Fruit fly (Drosophila melanogaster): Measurements from ENCODE around the gene Prosbeta6.

Gene Prosbeta6

dm6 chr3L:16638639-16639388 is 28.6 kb upstream of the Prosbeta6 start:
- TF ChIP-seq CTCF (optimal IDR thresholded peaks at IDR 0.05), result no peak
- TF ChIP-seq CG8478 (optimal IDR thresholded peaks at IDR 0.05), result no peak

dm6 chr3L:16635566-16636210 is 25.5 kb upstream of the Prosbeta6 start:
- no peak for TF ChIP-seq CTCF (optimal IDR thresholded peaks at IDR 0.05)
- no peak for TF ChIP-seq CG8478 (optimal IDR thresholded peaks at IDR 0.05)

- TF ChIP-seq CTCF (optimal IDR thresholded peaks at IDR 0.05) (no peak), CG8478 (optimal IDR thresholded peaks at IDR 0.05) (no peak)
Observed at dm6 chr3L:16634529-16634928, 24.3 kb upstream of the Prosbeta6 start.

- TF ChIP-seq CTCF (optimal IDR thresholded peaks at IDR 0.05), result no peak
- TF ChIP-seq CG8478 (optimal IDR thresholded peaks at IDR 0.05), result no peak
Observed at dm6 chr3L:16634091-16634490, 23.9 kb upstream of the Prosbeta6 start.

- TF ChIP-seq CTCF (optimal IDR thresholded peaks at IDR 0.05) (peak; percentile 70 to 73), CG8478 (optimal IDR thresholded peaks at IDR 0.05) (no peak)
Observed at dm6 chr3L:16631844-16632537, 21.8 kb upstream of the Prosbeta6 start.

- TF ChIP-seq CTCF (optimal IDR thresholded peaks at IDR 0.05) (no peak), CG8478 (optimal IDR thresholded peaks at IDR 0.05) (no peak)
Observed at dm6 chr3L:16629793-16630192, 19.6 kb upstream of the Prosbeta6 start.

dm6 chr3L:16626199-16626598 is 16.0 kb upstream of the Prosbeta6 start:
- TF ChIP-seq CG8478 (optimal IDR thresholded peaks at IDR 0.05) (no peak), CTCF (optimal IDR thresholded peaks at IDR 0.05) (no peak)

dm6 chr3L:16615132-16615709 is 5.0 kb upstream of the Prosbeta6 start, which contains the start of gene Mo25:
Mo25 (minus strand) TSS chr3L:16615472.
- TF ChIP-seq CTCF (optimal IDR thresholded peaks at IDR 0.05) (no peak), CG8478 (optimal IDR thresholded peaks at IDR 0.05) (no peak)

- TF ChIP-seq CG8478 (optimal IDR thresholded peaks at IDR 0.05), result no peak
- TF ChIP-seq CTCF (optimal IDR thresholded peaks at IDR 0.05), result no peak
Observed at dm6 chr3L:16612972-16613371, 2.8 kb upstream of the Prosbeta6 start.

dm6 chr3L:16612152-16612551 is 1.9 kb upstream of the Prosbeta6 start, which contains the start of gene CG4101:
CG4101 (plus strand) TSS chr3L:16612486.
- TF ChIP-seq CTCF (optimal IDR thresholded peaks at IDR 0.05), result no peak
- no peak for TF ChIP-seq CG8478 (optimal IDR thresholded peaks at IDR 0.05)

dm6 chr3L:16609120-16609519 is 1.1 kb downstream of the Prosbeta6 start, which contains the start of gene CG4098:
CG4098 (minus strand) TSS chr3L:16609347.
- TF ChIP-seq CTCF (optimal IDR thresholded peaks at IDR 0.05) (no peak), CG8478 (optimal IDR thresholded peaks at IDR 0.05) (no peak)

dm6 chr3L:16602736-16603144 is 7.5 kb downstream of the Prosbeta6 start, which contains the start of gene Arts:
Arts (plus strand) TSS chr3L:16602851.
- no peak for TF ChIP-seq CG8478 (optimal IDR thresholded peaks at IDR 0.05)
- TF ChIP-seq CTCF (optimal IDR thresholded peaks at IDR 0.05), result no peak

- TF ChIP-seq CTCF (optimal IDR thresholded peaks at IDR 0.05) (no peak), CG8478 (optimal IDR thresholded peaks at IDR 0.05) (no peak)
Observed at dm6 chr3L:16594922-16595518, 15.2 kb downstream of the Prosbeta6 start, which contains the start of the genes spd-2 and Apl. spd-2 (minus strand) TSS chr3L:16595014. Apl (plus strand) TSS chr3L:16595181.

dm6 chr3L:16590860-16591259 is 19.4 kb downstream of the Prosbeta6 start, which contains the start of gene tra:
tra (minus strand) TSS chr3L:16591050.
- TF ChIP-seq CTCF (optimal IDR thresholded peaks at IDR 0.05) (no peak), CG8478 (optimal IDR thresholded peaks at IDR 0.05) (no peak)
